Worm (Caenorhabditis elegans) whole organism, L2 larva: ENCODE data around the gene dmsr-12.

Source experiments
- C34F6.9 ChIP-seq: fragments of 150-350 bp; optimal IDR thresholded peaks from 2 replicates; lab custom pipeline; 2014; ENCODE audit warnings: missing biosample characterization, missing genetic modification characterization
- F13H6.1 ChIP-seq: sonication (generic microtip); optimal IDR thresholded peaks from 2 replicates; lab custom pipeline; 2016; ENCODE audit warnings: missing genetic modification characterization, missing compliant biosample characterization
- R02D3.7 ChIP-seq: fragments of 150-350 bp; optimal IDR thresholded peaks from 2 replicates; lab custom pipeline; 2014; ENCODE audit warnings: missing biosample characterization, missing genetic modification characterization
- Y55F3AM.14 ChIP-seq: fragments of 200-800 bp; sonication (Bioruptor generic); optimal IDR thresholded peaks from 2 replicates; lab custom pipeline; 2018; ENCODE audit warnings: mild to moderate bottlenecking, missing genetic modification characterization, missing compliant biosample characterization
- ZK546.5 ChIP-seq: sonication (generic microtip); optimal IDR thresholded peaks from 2 replicates; lab custom pipeline; 2017; ENCODE audit warnings: missing biosample characterization, missing genetic modification characterization
- alr-1 ChIP-seq: fragments of 150-350 bp; optimal IDR thresholded peaks from 2 replicates; lab custom pipeline; 2014; ENCODE audit warnings: missing biosample characterization, missing genetic modification characterization
- aly-2 ChIP-seq: fragments of 150-350 bp; optimal IDR thresholded peaks from 2 replicates; lab custom pipeline; 2014; ENCODE audit warnings: missing biosample characterization, missing genetic modification characterization
- ama-1 ChIP-seq: fragments of 150-350 bp; optimal IDR thresholded peaks from 2 replicates; lab custom pipeline; 2018; ENCODE audit warnings: inconsistent platforms
- blmp-1 ChIP-seq: sonication (generic microtip); optimal IDR thresholded peaks from 2 replicates; lab custom pipeline; 2017; ENCODE audit warnings: missing genetic modification characterization, mild to moderate bottlenecking, missing compliant biosample characterization, antibody characterized with exemption, moderate library complexity; ENCODE audit not compliant: insufficient read depth
- ceh-16 ChIP-seq: fragments of 150-350 bp; optimal IDR thresholded peaks from 2 replicates; lab custom pipeline; 2014; ENCODE audit warnings: missing biosample characterization, missing genetic modification characterization
- ceh-82 ChIP-seq: fragments of 150-350 bp; optimal IDR thresholded peaks from 2 replicates; lab custom pipeline; 2014; ENCODE audit warnings: missing biosample characterization, missing genetic modification characterization
- crh-2 ChIP-seq: sonication (generic microtip); optimal IDR thresholded peaks from 2 replicates; lab custom pipeline; 2017; ENCODE audit warnings: missing biosample characterization, missing genetic modification characterization
- dmd-4 ChIP-seq: sonication (generic microtip); optimal IDR thresholded peaks from 2 replicates; lab custom pipeline; 2017; ENCODE audit warnings: missing biosample characterization, missing genetic modification characterization
- egl-27 ChIP-seq: sonication (generic microtip); optimal IDR thresholded peaks from 3 replicates; lab custom pipeline; 2017; ENCODE audit warnings: missing biosample characterization, missing genetic modification reagents, missing genetic modification characterization
- elt-1 ChIP-seq: fragments of 150-350 bp; optimal IDR thresholded peaks from 2 replicates; lab custom pipeline; 2014; ENCODE audit warnings: missing biosample characterization, missing genetic modification characterization
- elt-3 ChIP-seq: sonication (generic microtip); optimal IDR thresholded peaks from 2 replicates; lab custom pipeline; 2017; ENCODE audit warnings: missing biosample characterization, missing genetic modification characterization
- fos-1 ChIP-seq: fragments of 150-350 bp; optimal IDR thresholded peaks from 2 replicates; lab custom pipeline; 2014; ENCODE audit warnings: missing biosample characterization, missing genetic modification characterization
- gmeb-1 ChIP-seq: fragments of 150-350 bp; optimal IDR thresholded peaks from 2 replicates; lab custom pipeline; 2014; ENCODE audit warnings: missing biosample characterization, missing genetic modification characterization
- lin-11 ChIP-seq: fragments of 150-350 bp; sonication (generic microtip); optimal IDR thresholded peaks from 2 replicates; lab custom pipeline; 2014; ENCODE audit warnings: missing biosample characterization, missing genetic modification characterization, inconsistent platforms, mixed read lengths
- lin-13 ChIP-seq: fragments of 150-350 bp; optimal IDR thresholded peaks from 2 replicates; lab custom pipeline; 2014; ENCODE audit warnings: missing biosample characterization, missing genetic modification reagents, missing genetic modification characterization
- lin-39 ChIP-seq: fragments of 150-350 bp; optimal IDR thresholded peaks from 2 replicates; lab custom pipeline; 2014; ENCODE audit warnings: missing biosample characterization, missing genetic modification reagents, missing genetic modification characterization
- lsy-2 ChIP-seq, 2 experiments: fragments of 150-350 bp in 1 of 2; sonication (generic microtip) in 1 of 2; optimal IDR thresholded peaks; 2 replicates each; lab custom pipeline; 2014 to 2017; ENCODE audit warnings: missing biosample characterization in 2 of 2, missing genetic modification characterization in 2 of 2
- mab-5 ChIP-seq: fragments of 150-350 bp; optimal IDR thresholded peaks from 2 replicates; lab custom pipeline; 2014; ENCODE audit warnings: missing biosample characterization, missing genetic modification characterization
- mbf-1 ChIP-seq: sonication (generic microtip); optimal IDR thresholded peaks from 2 replicates; lab custom pipeline; 2017; ENCODE audit warnings: missing biosample characterization, missing genetic modification characterization
- mdl-1 ChIP-seq, 2 experiments: fragments of 150-350 bp in 1 of 2; sonication (generic microtip) in 1 of 2; optimal IDR thresholded peaks; 2 replicates each; lab custom pipeline; 2017; ENCODE audit warnings: missing biosample characterization in 2 of 2, missing genetic modification characterization in 2 of 2
- nhr-10 ChIP-seq: sonication (generic microtip); optimal IDR thresholded peaks from 2 replicates; lab custom pipeline; 2017; ENCODE audit warnings: missing biosample characterization, missing genetic modification characterization
- nhr-11 ChIP-seq: fragments of 150-350 bp; optimal IDR thresholded peaks from 2 replicates; lab custom pipeline; 2014; ENCODE audit warnings: missing biosample characterization, missing genetic modification characterization
- nhr-12 ChIP-seq: fragments of 150-350 bp; optimal IDR thresholded peaks from 2 replicates; lab custom pipeline; 2014; ENCODE audit warnings: missing biosample characterization, missing genetic modification characterization
- nhr-129 ChIP-seq: fragments of 150-350 bp; optimal IDR thresholded peaks from 2 replicates; lab custom pipeline; 2014; ENCODE audit warnings: missing biosample characterization, missing genetic modification characterization
- nhr-21 ChIP-seq: fragments of 150-350 bp; optimal IDR thresholded peaks from 2 replicates; lab custom pipeline; 2014; ENCODE audit warnings: missing biosample characterization, missing genetic modification characterization
- nhr-23 ChIP-seq: fragments of 150-350 bp; optimal IDR thresholded peaks from 2 replicates; lab custom pipeline; 2014; ENCODE audit warnings: missing biosample characterization, missing genetic modification reagents, missing genetic modification characterization
- nhr-237 ChIP-seq: fragments of 150-350 bp; optimal IDR thresholded peaks from 2 replicates; lab custom pipeline; 2014; ENCODE audit warnings: missing biosample characterization, missing genetic modification characterization
- nhr-25 ChIP-seq: fragments of 150-350 bp; sonication (generic microtip); optimal IDR thresholded peaks from 3 replicates; lab custom pipeline; 2014; ENCODE audit warnings: missing biosample characterization, missing genetic modification characterization
- nhr-6 ChIP-seq: fragments of 150-350 bp; optimal IDR thresholded peaks from 2 replicates; lab custom pipeline; 2014; ENCODE audit warnings: missing biosample characterization, missing genetic modification characterization
- nhr-77 ChIP-seq: fragments of 150-350 bp; optimal IDR thresholded peaks from 2 replicates; lab custom pipeline; 2014; ENCODE audit warnings: missing biosample characterization, missing genetic modification characterization
- peb-1 ChIP-seq: fragments of 150-350 bp; optimal IDR thresholded peaks from 2 replicates; lab custom pipeline; 2014; ENCODE audit warnings: missing biosample characterization, missing genetic modification characterization
- sem-4 ChIP-seq: fragments of 150-350 bp; optimal IDR thresholded peaks from 2 replicates; lab custom pipeline; 2014; ENCODE audit warnings: missing biosample characterization, missing genetic modification reagents, missing genetic modification characterization
- skn-1 ChIP-seq: sonication (generic microtip); optimal IDR thresholded peaks from 2 replicates; lab custom pipeline; 2017; ENCODE audit warnings: missing biosample characterization, missing genetic modification characterization
- sma-3 ChIP-seq: sonication (generic microtip); optimal IDR thresholded peaks from 2 replicates; lab custom pipeline; 2016; ENCODE audit warnings: missing genetic modification reagents, missing genetic modification characterization, missing compliant biosample characterization
- sma-9 ChIP-seq, 2 experiments: fragments of 150-350 bp in 1 of 2; sonication (generic microtip) in 1 of 2; optimal IDR thresholded peaks; 2 replicates each; lab custom pipeline; 2014 to 2016; ENCODE audit warnings: missing genetic modification characterization in 2 of 2, mild to moderate bottlenecking in 1 of 2, missing biosample characterization in 1 of 2, missing compliant biosample characterization in 1 of 2, missing genetic modification reagents in 1 of 2, moderate library complexity in 1 of 2
- snpc-4 ChIP-seq: fragments of 150-350 bp; optimal IDR thresholded peaks from 2 replicates; lab custom pipeline; 2014; ENCODE audit warnings: missing biosample characterization, missing genetic modification characterization
- unc-39 ChIP-seq: fragments of 150-350 bp; optimal IDR thresholded peaks from 2 replicates; lab custom pipeline; 2014; ENCODE audit warnings: missing biosample characterization, missing genetic modification characterization
- unc-55 ChIP-seq: fragments of 150-350 bp; sonication (generic microtip); optimal IDR thresholded peaks from 3 replicates; lab custom pipeline; 2014; ENCODE audit warnings: missing biosample characterization, missing genetic modification reagents, missing genetic modification characterization
- unc-62 ChIP-seq: fragments of 150-350 bp; optimal IDR thresholded peaks from 2 replicates; lab custom pipeline; 2014; ENCODE audit warnings: missing biosample characterization, missing genetic modification reagents, missing genetic modification characterization
- zag-1 ChIP-seq: fragments of 150-350 bp; optimal IDR thresholded peaks from 2 replicates; lab custom pipeline; 2014; ENCODE audit warnings: missing biosample characterization, missing genetic modification characterization
- ztf-1 ChIP-seq: fragments of 200-800 bp; sonication (Bioruptor generic); conservative IDR thresholded peaks from 2 replicates; pipeline ENCODE4 v1.3.6; 2022; ENCODE audit warnings: missing genetic modification characterization, missing compliant biosample characterization
- ztf-11 ChIP-seq: sonication (generic microtip); optimal IDR thresholded peaks from 2 replicates; lab custom pipeline; 2017; ENCODE audit warnings: missing biosample characterization, missing genetic modification characterization
- ztf-4 ChIP-seq: fragments of 150-350 bp; optimal IDR thresholded peaks from 2 replicates; lab custom pipeline; 2014; ENCODE audit warnings: missing biosample characterization, missing genetic modification characterization

The dmsr-12 gene

DNA sequence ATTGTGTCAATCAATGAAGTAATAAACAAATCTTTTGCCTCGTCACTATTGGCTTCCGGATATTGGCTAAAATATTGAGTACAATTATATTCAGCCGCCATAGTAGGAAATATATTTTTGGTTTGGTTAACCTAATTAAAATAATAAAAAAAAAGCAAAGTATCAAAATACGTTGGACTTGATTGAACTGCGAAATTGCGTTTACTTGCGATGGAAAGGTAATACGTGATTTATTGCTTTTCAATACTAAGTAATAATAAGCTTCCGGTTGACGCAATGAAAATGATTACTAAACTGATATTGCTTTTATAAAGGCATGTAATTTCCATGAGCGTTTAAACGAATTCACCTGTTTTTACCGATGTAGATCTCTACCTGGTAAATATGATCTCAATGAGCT lies 6.7 kb downstream of the dmsr-12 start, which contains the start of gene dmsr-9:
Gene dmsr-9, minus strand, starts transcription at position 101 of the 400 bp plus-strand sequence.
- TF ChIP-seq blmp-1 (tag; lab: Kevin White, UChicago) = no peak
- TF ChIP-seq dmd-4 (tag; lab: Kevin White, UChicago) = no peak
- TF ChIP-seq R02D3.7 (tag; lab: Kevin White, UChicago) = no peak
- TF ChIP-seq snpc-4 (tag; lab: Kevin White, UChicago) = no peak
- no peak for TF ChIP-seq unc-55
- TF ChIP-seq nhr-237 (tag; lab: Kevin White, UChicago) = no peak
- TF ChIP-seq nhr-77 (tag; lab: Kevin White, UChicago) = no peak

ce11 chrV:6796894-6797293 lies 9.3 kb downstream of the dmsr-12 start:
- TF ChIP-seq sma-9 (GFP tag; optimal IDR thresholded peaks at IDR 0.05; lab: Kevin White, UChicago) (peak; percentile 56), sma-9 (tag; optimal IDR thresholded peaks at IDR 0.05; lab: Kevin White, UChicago) (no peak), skn-1 (tag; lab: Kevin White, UChicago) (no peak), unc-62 (GFP tag; lab: Kevin White, UChicago) (no peak), blmp-1 (tag; lab: Kevin White, UChicago) (no peak), fos-1 (peak; percentile 87), nhr-23 (no peak), lsy-2 (tag; optimal IDR thresholded peaks at IDR 0.05; lab: Kevin White, UChicago) (peak in 1 of 2 experiments; percentile 50), mdl-1 (tag; optimal IDR thresholded peaks at IDR 0.05; lab: Kevin White, UChicago) (peak in 1 of 2 experiments; percentile 41), nhr-11 (no peak), ztf-1 (no peak), Y55F3AM.14 (GFP tag; lab: Kevin White, UChicago) (no peak), nhr-77 (tag; lab: Kevin White, UChicago) (no peak), peb-1 (tag; lab: Kevin White, UChicago) (no peak), elt-1 (no peak), nhr-21 (tag; lab: Kevin White, UChicago) (no peak), aly-2 (tag; lab: Kevin White, UChicago) (no peak), ZK546.5 (tag; lab: Kevin White, UChicago) (no peak), dmd-4 (tag; lab: Kevin White, UChicago) (no peak), nhr-6 (tag; lab: Kevin White, UChicago) (no peak), nhr-129 (tag; lab: Kevin White, UChicago) (peak; percentile 41), nhr-10 (tag; lab: Kevin White, UChicago) (no peak), zag-1 (tag; lab: Kevin White, UChicago) (no peak), elt-3 (no peak), gmeb-1 (tag; lab: Kevin White, UChicago) (no peak), snpc-4 (tag; lab: Kevin White, UChicago) (no peak), ama-1 (lab: Kevin White, UChicago) (no peak), R02D3.7 (tag; lab: Kevin White, UChicago) (no peak), ztf-11 (tag; lab: Kevin White, UChicago) (no peak), lin-39 (no peak), nhr-237 (tag; lab: Kevin White, UChicago) (no peak), lin-13 (GFP tag; lab: Kevin White, UChicago) (no peak), mab-5 (tag; lab: Kevin White, UChicago) (no peak), sem-4 (tag; lab: Kevin White, UChicago) (peak; percentile 28), F13H6.1 (tag; lab: Kevin White, UChicago) (peak; percentile 38), unc-39 (no peak), ceh-16 (no peak), unc-55 (peak; percentile 65), alr-1 (tag; lab: Kevin White, UChicago) (no peak), crh-2 (tag; lab: Kevin White, UChicago) (peak; percentile 31), ceh-82 (tag; lab: Kevin White, UChicago) (no peak), egl-27 (tag; lab: Kevin White, UChicago) (no peak), lin-11 (no peak), nhr-25 (tag; lab: Kevin White, UChicago) (peak; percentile 41), mbf-1 (tag; lab: Kevin White, UChicago) (no peak), ztf-4 (tag; lab: Kevin White, UChicago) (no peak), nhr-12 (tag; lab: Kevin White, UChicago) (no peak), sma-3 (GFP tag; lab: Kevin White, UChicago) (no peak), C34F6.9 (tag; lab: Kevin White, UChicago) (peak; percentile 22)
